Worm (Caenorhabditis elegans) whole organism, L4 larva: Measurements from ENCODE around the gene Y22D7AL.10.
A peak's percentile ranks its signal among the peaks of the same experiment; 100 is the strongest.

Experiments used
- F26F4.8 ChIP-seq: fragments of 200-800 bp; sonication (Bioruptor generic); conservative IDR thresholded peaks from 2 replicates; pipeline ENCODE4 v1.3.6; 2022; ENCODE audit warnings: missing genetic modification characterization, missing compliant biosample characterization
- F37D6.2 ChIP-seq: sonication (generic microtip); optimal IDR thresholded peaks from 2 replicates; lab custom pipeline; 2016; ENCODE audit warnings: mild to moderate bottlenecking, missing genetic modification characterization, missing compliant biosample characterization
- R02D3.7 ChIP-seq: fragments of 150-350 bp; sonication (generic microtip); optimal IDR thresholded peaks from 3 replicates; lab custom pipeline; 2014; ENCODE audit warnings: missing biosample characterization, missing genetic modification characterization
- T20F7.1 ChIP-seq: fragments of 200-800 bp; sonication (Bioruptor generic); optimal IDR thresholded peaks from 2 replicates; lab custom pipeline; 2018; ENCODE audit warnings: mild to moderate bottlenecking, missing genetic modification characterization, missing compliant biosample characterization
- Y75B8A.6 ChIP-seq: fragments of 200-800 bp; sonication (Bioruptor generic); IDR thresholded peaks from 2 replicates; pipeline ENCODE4 v1.3.6; 2022; ENCODE audit warnings: missing genetic modification reagents, missing genetic modification characterization, missing compliant biosample characterization
- ZK546.5 ChIP-seq, 2 experiments: sonication (generic microtip); optimal IDR thresholded peaks; 2 replicates each; lab custom pipeline; 2017; ENCODE audit warnings: missing biosample characterization in 2 of 2, missing genetic modification characterization in 2 of 2
- ama-1 ChIP-seq: fragments of 150-350 bp; optimal IDR thresholded peaks from 2 replicates; lab custom pipeline; 2014; ENCODE audit warnings: inconsistent platforms, mixed read lengths
- arid-1 ChIP-seq: fragments of 200-800 bp; sonication (Bioruptor generic); conservative IDR thresholded peaks from 2 replicates; pipeline ENCODE4 v1.3.6; 2022; ENCODE audit warnings: missing genetic modification reagents, missing genetic modification characterization, missing compliant biosample characterization
- ceh-28 ChIP-seq: fragments of 150-350 bp; optimal IDR thresholded peaks from 2 replicates; lab custom pipeline; 2014; ENCODE audit warnings: missing biosample characterization, missing genetic modification reagents, missing genetic modification characterization
- ceh-32 ChIP-seq: sonication (generic microtip); optimal IDR thresholded peaks from 2 replicates; lab custom pipeline; 2016; ENCODE audit warnings: mild to moderate bottlenecking, missing genetic modification characterization, missing compliant biosample characterization; ENCODE audit not compliant: poor library complexity
- ceh-82 ChIP-seq: sonication (generic microtip); optimal IDR thresholded peaks from 2 replicates; lab custom pipeline; 2017; ENCODE audit warnings: missing biosample characterization, missing genetic modification characterization
- ces-1 ChIP-seq: fragments of 150-350 bp; sonication (generic microtip); optimal IDR thresholded peaks from 4 replicates; lab custom pipeline; 2014; ENCODE audit warnings: missing biosample characterization, missing genetic modification reagents, missing genetic modification characterization
- cey-2 ChIP-seq: sonication (generic microtip); optimal IDR thresholded peaks from 3 replicates; lab custom pipeline; 2017; ENCODE audit warnings: missing genetic modification characterization, mild to moderate bottlenecking, missing compliant biosample characterization, antibody characterized with exemption, borderline replicate concordance; ENCODE audit not compliant: insufficient read depth
- daf-16 ChIP-seq, 3 experiments: sonication (generic microtip); optimal IDR thresholded peaks; 2 replicates each; lab custom pipeline; 2016 to 2017; ENCODE audit warnings: missing genetic modification characterization in 3 of 3, missing genetic modification reagents in 3 of 3, mild to moderate bottlenecking in 2 of 3, missing compliant biosample characterization in 2 of 3, missing biosample characterization in 1 of 3, moderate library complexity in 1 of 3
- dmd-6 ChIP-seq: fragments of 200-800 bp; sonication (Bioruptor generic); IDR thresholded peaks from 2 replicates; pipeline ENCODE4 v1.3.6; 2022; ENCODE audit warnings: missing genetic modification reagents, missing genetic modification characterization, missing compliant biosample characterization
- fkh-10 ChIP-seq: fragments of 150-350 bp; optimal IDR thresholded peaks from 2 replicates; lab custom pipeline; 2014; ENCODE audit warnings: missing biosample characterization, missing genetic modification reagents, missing genetic modification characterization
- fos-1 ChIP-seq: fragments of 150-350 bp; optimal IDR thresholded peaks from 2 replicates; lab custom pipeline; 2014; ENCODE audit warnings: missing biosample characterization, missing genetic modification characterization
- hif-1 ChIP-seq, 2 experiments: sonication (generic microtip); optimal IDR thresholded peaks; 2 replicates each; lab custom pipeline; 2016 to 2017; ENCODE audit warnings: missing compliant biosample characterization in 2 of 2, missing genetic modification characterization in 2 of 2, missing genetic modification reagents in 2 of 2, missing genotype in 2 of 2, mild to moderate bottlenecking in 1 of 2
- hlh-11 ChIP-seq: fragments of 200-800 bp; sonication (Bioruptor generic); optimal IDR thresholded peaks from 2 replicates; lab custom pipeline; 2018; ENCODE audit warnings: mild to moderate bottlenecking, missing genetic modification characterization, missing compliant biosample characterization
- hlh-30 ChIP-seq: sonication (generic microtip); optimal IDR thresholded peaks from 2 replicates; lab custom pipeline; 2017; ENCODE audit warnings: antibody characterized with exemption, mild to moderate bottlenecking, missing genetic modification characterization, missing compliant biosample characterization; ENCODE audit not compliant: insufficient read depth
- jun-1 ChIP-seq: fragments of 150-350 bp; optimal IDR thresholded peaks from 2 replicates; lab custom pipeline; 2014; ENCODE audit warnings: missing biosample characterization, missing genetic modification reagents, missing genetic modification characterization
- lin-15B ChIP-seq: fragments of 150-350 bp; sonication (generic microtip); optimal IDR thresholded peaks from 3 replicates; lab custom pipeline; 2014; ENCODE audit warnings: missing biosample characterization, missing genetic modification characterization
- lin-39 ChIP-seq: fragments of 150-350 bp; optimal IDR thresholded peaks from 2 replicates; lab custom pipeline; 2014; ENCODE audit warnings: missing biosample characterization, missing genetic modification reagents, missing genetic modification characterization
- lsy-2 ChIP-seq, 2 experiments: fragments of 150-350 bp in 1 of 2; sonication (generic microtip) in 1 of 2; optimal IDR thresholded peaks; 2 replicates each; lab custom pipeline; 2014 to 2017; ENCODE audit warnings: missing biosample characterization in 2 of 2, missing genetic modification characterization in 2 of 2
- mes-2 ChIP-seq: sonication (generic microtip); optimal IDR thresholded peaks from 2 replicates; lab custom pipeline; 2016; ENCODE audit warnings: missing genotype, mild to moderate bottlenecking, missing genetic modification characterization, missing compliant biosample characterization; ENCODE audit not compliant: poor library complexity, severe bottlenecking
- nhr-10 ChIP-seq: fragments of 150-350 bp; optimal IDR thresholded peaks from 2 replicates; lab custom pipeline; 2014; ENCODE audit warnings: missing biosample characterization, missing genetic modification characterization
- nhr-102 ChIP-seq: sonication (generic microtip); optimal IDR thresholded peaks from 2 replicates; lab custom pipeline; 2016; ENCODE audit warnings: mild to moderate bottlenecking, missing genetic modification characterization, moderate library complexity, missing compliant biosample characterization
- nhr-111 ChIP-seq: fragments of 200-800 bp; sonication (Bioruptor generic); optimal IDR thresholded peaks from 2 replicates; lab custom pipeline; 2018; ENCODE audit warnings: mild to moderate bottlenecking, missing genetic modification characterization, missing compliant biosample characterization
- nhr-41 ChIP-seq: fragments of 200-800 bp; sonication (Bioruptor generic); IDR thresholded peaks from 2 replicates; pipeline ENCODE4 v1.3.6; 2022; ENCODE audit warnings: missing genetic modification reagents, missing genetic modification characterization, missing compliant biosample characterization
- nhr-76 ChIP-seq: fragments of 150-350 bp; optimal IDR thresholded peaks from 2 replicates; lab custom pipeline; 2014; ENCODE audit warnings: missing biosample characterization, missing genetic modification characterization
- pha-4 ChIP-seq, 2 experiments: fragments of 150-350 bp in 1 of 2; fragments of 200-800 bp in 1 of 2; sonication (Bioruptor generic) in 1 of 2; IDR thresholded peaks in 1 of 2; optimal IDR thresholded peaks in 1 of 2; 2 replicates each; pipeline versions ENCODE4 v1.3.6 to Lab custom; 2014 to 2022; ENCODE audit warnings: missing genetic modification characterization in 2 of 2, missing genetic modification reagents in 2 of 2, missing biosample characterization in 1 of 2, missing compliant biosample characterization in 1 of 2
- php-3 ChIP-seq: fragments of 200-800 bp; sonication (Bioruptor generic); IDR thresholded peaks from 2 replicates; pipeline ENCODE4 v1.3.6; 2022; ENCODE audit warnings: missing genetic modification reagents, missing genetic modification characterization, missing compliant biosample characterization
- sdz-12 ChIP-seq: fragments of 200-800 bp; sonication (Bioruptor generic); optimal IDR thresholded peaks from 2 replicates; lab custom pipeline; 2018; ENCODE audit warnings: mild to moderate bottlenecking, missing genetic modification characterization, missing compliant biosample characterization
- snpc-4 ChIP-seq: fragments of 150-350 bp; optimal IDR thresholded peaks from 2 replicates; lab custom pipeline; 2014; ENCODE audit warnings: missing biosample characterization, missing genetic modification characterization
- tag-97 ChIP-seq: fragments of 200-800 bp; sonication (Bioruptor generic); IDR thresholded peaks from 2 replicates; pipeline ENCODE4 v1.3.6; 2022; ENCODE audit warnings: missing genetic modification characterization, missing compliant biosample characterization
- unc-130 ChIP-seq: sonication (generic microtip); optimal IDR thresholded peaks from 2 replicates; lab custom pipeline; 2016; ENCODE audit warnings: missing genetic modification reagents, missing genetic modification characterization, missing compliant biosample characterization
- vab-7 ChIP-seq: fragments of 200-800 bp; sonication (Bioruptor generic); IDR thresholded peaks from 2 replicates; pipeline ENCODE4 v1.3.6; 2022; ENCODE audit warnings: missing genetic modification reagents, missing genetic modification characterization, missing compliant biosample characterization
- zag-1 ChIP-seq: fragments of 150-350 bp; optimal IDR thresholded peaks from 2 replicates; lab custom pipeline; 2014; ENCODE audit warnings: missing biosample characterization, missing genetic modification characterization
- zip-11 ChIP-seq: fragments of 200-800 bp; sonication (Bioruptor generic); IDR thresholded peaks from 2 replicates; pipeline ENCODE4 v1.3.6; 2022; ENCODE audit warnings: missing genetic modification characterization, missing compliant biosample characterization
- ztf-11 ChIP-seq: fragments of 150-350 bp; optimal IDR thresholded peaks from 2 replicates; lab custom pipeline; 2014; ENCODE audit warnings: missing biosample characterization, missing genetic modification characterization

The Y22D7AL.10 gene

ce11 chrIII:1601464-1602169 is 17.1 kb downstream of the Y22D7AL.10 start (continued):
- TF ChIP-seq R02D3.7 (tag; lab: Kevin White, UChicago) (no peak), T20F7.1 (peak; percentile 35), ceh-28 (tag; lab: Kevin White, UChicago) (no peak), hlh-11 (tag; lab: Kevin White, UChicago) (peak; percentile 48), Y75B8A.6 (peak; percentile 91), arid-1 (GFP tag; lab: Robert Waterston, UW) (peak; percentile 78), unc-130 (GFP tag; lab: Kevin White, UChicago) (peak; percentile 77), jun-1 (tag; lab: Kevin White, UChicago) (no peak), dmd-6 (peak; percentile 56), lsy-2 (tag; optimal IDR thresholded peaks at IDR 0.05; lab: Kevin White, UChicago) (no peak), ceh-32 (no peak), snpc-4 (tag; lab: Kevin White, UChicago) (no peak), mes-2 (tag; lab: Kevin White, UChicago) (peak; percentile 85), ces-1 (no peak), nhr-111 (GFP tag; lab: Kevin White, UChicago) (peak; percentile 60), F26F4.8 (GFP tag; lab: Robert Waterston, UW) (peak; percentile 94), hif-1 (tag; optimal IDR thresholded peaks at IDR 0.05; lab: Kevin White, UChicago) (peak in 1 of 2 experiments; percentile 33), cey-2 (tag; lab: Kevin White, UChicago) (no peak), fkh-10 (GFP tag; lab: Kevin White, UChicago) (no peak), pha-4 (GFP tag; IDR thresholded peaks at IDR 0.05; lab: Robert Waterston, UW) (peak; percentile 93), pha-4 (tag; optimal IDR thresholded peaks at IDR 0.05; lab: Kevin White, UChicago) (no peak), fos-1 (no peak), ceh-82 (tag; lab: Kevin White, UChicago) (no peak), ama-1 (no peak), nhr-102 (tag; lab: Kevin White, UChicago) (no peak), lin-15B (no peak), ztf-11 (tag; lab: Kevin White, UChicago) (no peak), nhr-76 (tag; lab: Kevin White, UChicago) (no peak), hlh-30 (tag; lab: Kevin White, UChicago) (no peak), php-3 (GFP tag; lab: Robert Waterston, UW) (peak; percentile 67), F37D6.2 (no peak), nhr-41 (peak; percentile 61), tag-97 (GFP tag; lab: Robert Waterston, UW) (no peak), nhr-10 (tag; lab: Kevin White, UChicago) (no peak), daf-16 (GFP tag; optimal IDR thresholded peaks at IDR 0.05; lab: Kevin White, UChicago) (peak; percentile 22 to 79), daf-16 (tag; optimal IDR thresholded peaks at IDR 0.05; lab: Kevin White, UChicago) (peak; percentile 15), lin-39 (no peak), zip-11 (GFP tag; lab: Robert Waterston, UW) (no peak), sdz-12 (GFP tag; lab: Kevin White, UChicago) (peak; percentile 84), ZK546.5 (tag; optimal IDR thresholded peaks at IDR 0.05; lab: Kevin White, UChicago) (no peak), vab-7 (peak; percentile 91), zag-1 (no peak)
- TF ChIP-seq, all 104 proteins: peak for 57
